Worm (Caenorhabditis elegans) whole organism, L1 larva: ENCODE results near the gene F22F7.3.

Source experiments
- efl-3 ChIP-seq: fragments of 200-800 bp; sonication (Bioruptor generic); optimal IDR thresholded peaks from 2 replicates; lab custom pipeline; 2018; ENCODE audit warnings: mild to moderate bottlenecking, missing genetic modification characterization, missing compliant biosample characterization
- fos-1 ChIP-seq: fragments of 150-350 bp; optimal IDR thresholded peaks from 2 replicates; lab custom pipeline; 2014; ENCODE audit warnings: missing biosample characterization, missing genetic modification characterization
- hlh-17 ChIP-seq: fragments of 200-800 bp; sonication (Bioruptor generic); optimal IDR thresholded peaks from 2 replicates; lab custom pipeline; 2018; ENCODE audit warnings: missing genetic modification characterization, mild to moderate bottlenecking, missing compliant biosample characterization, moderate library complexity, borderline replicate concordance

DNA sequence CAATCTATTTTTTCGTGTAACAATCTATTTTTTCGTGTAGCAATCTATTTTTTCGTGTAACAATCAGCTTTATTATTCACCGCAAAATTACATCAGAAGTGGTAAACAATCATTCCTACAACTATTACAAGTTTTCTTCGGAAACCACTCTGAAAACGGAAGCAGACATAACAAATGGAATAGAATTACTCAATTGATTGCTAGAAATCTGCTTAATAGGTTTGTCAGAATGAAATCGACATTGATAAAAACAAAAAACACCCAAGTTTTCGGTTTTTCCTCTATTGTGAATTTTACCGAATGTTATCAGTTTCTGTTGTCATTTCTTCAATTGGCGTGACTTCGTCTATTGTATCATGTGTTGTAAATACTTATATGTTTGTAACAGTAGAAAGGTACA is 36.3 kb downstream of the F22F7.3 start, which contains the start of gene srbc-20:
- TF ChIP-seq fos-1 (tag; lab: Kevin White, UChicago) (no peak), efl-3 (no peak), hlh-17 (GFP tag; lab: Kevin White, UChicago) (no peak)
